Worm (Caenorhabditis elegans) whole organism, L3 larva: Measurements from ENCODE around the gene pax-3.

Experiments used
- R02D3.7 ChIP-seq: fragments of 150-350 bp; optimal IDR thresholded peaks from 2 replicates; lab custom pipeline; 2014; ENCODE audit warnings: missing biosample characterization, missing genetic modification characterization
- ZK546.5 ChIP-seq: sonication (generic microtip); optimal IDR thresholded peaks from 2 replicates; lab custom pipeline; 2017; ENCODE audit warnings: missing biosample characterization, missing genetic modification characterization
- aly-2 ChIP-seq: fragments of 150-350 bp; optimal IDR thresholded peaks from 2 replicates; lab custom pipeline; 2014; ENCODE audit warnings: missing biosample characterization, missing genetic modification characterization
- ama-1 ChIP-seq: fragments of 150-350 bp; optimal IDR thresholded peaks from 2 replicates; lab custom pipeline; 2018
- ceh-28 ChIP-seq: fragments of 150-350 bp; optimal IDR thresholded peaks from 2 replicates; lab custom pipeline; 2014; ENCODE audit warnings: missing biosample characterization, missing genetic modification reagents, missing genetic modification characterization
- elt-1 ChIP-seq: fragments of 150-350 bp; optimal IDR thresholded peaks from 2 replicates; lab custom pipeline; 2014; ENCODE audit warnings: missing biosample characterization, missing genetic modification characterization
- elt-2 ChIP-seq: sonication (generic microtip); optimal IDR thresholded peaks from 2 replicates; lab custom pipeline; 2016; ENCODE audit warnings: missing genetic modification reagents, mild to moderate bottlenecking, missing genetic modification characterization, missing compliant biosample characterization
- elt-3 ChIP-seq, 3 experiments: fragments of 150-350 bp in 1 of 3; sonication (generic microtip) in 2 of 3; optimal IDR thresholded peaks; 2 replicates in 2 of 3; 4 replicates in 1 of 3; lab custom pipeline; 2014 to 2017; ENCODE audit warnings: missing biosample characterization in 3 of 3, missing genetic modification characterization in 3 of 3
- eor-1 ChIP-seq, 2 experiments: fragments of 150-350 bp; optimal IDR thresholded peaks; 2 replicates each; lab custom pipeline; 2014 to 2018; ENCODE audit warnings: missing biosample characterization in 2 of 2, missing genetic modification characterization in 2 of 2
- fkh-10 ChIP-seq: sonication (generic microtip); optimal IDR thresholded peaks from 2 replicates; lab custom pipeline; 2017; ENCODE audit warnings: missing biosample characterization, missing genetic modification reagents, missing genetic modification characterization
- hmg-11 ChIP-seq: sonication (generic microtip); optimal IDR thresholded peaks from 2 replicates; lab custom pipeline; 2016; ENCODE audit warnings: missing genetic modification characterization, missing compliant biosample characterization
- jun-1 ChIP-seq: fragments of 150-350 bp; optimal IDR thresholded peaks from 2 replicates; lab custom pipeline; 2014; ENCODE audit warnings: missing biosample characterization, missing genetic modification reagents, missing genetic modification characterization
- lin-15B ChIP-seq: fragments of 150-350 bp; optimal IDR thresholded peaks from 2 replicates; lab custom pipeline; 2014; ENCODE audit warnings: missing biosample characterization, missing genetic modification characterization
- lsy-12 ChIP-seq: sonication (generic microtip); optimal IDR thresholded peaks from 2 replicates; lab custom pipeline; 2016; ENCODE audit warnings: mild to moderate bottlenecking, missing genetic modification characterization, missing compliant biosample characterization
- mdl-1 ChIP-seq: fragments of 150-350 bp; optimal IDR thresholded peaks from 2 replicates; lab custom pipeline; 2014; ENCODE audit warnings: missing biosample characterization, missing genetic modification characterization
- mml-1 ChIP-seq: fragments of 150-350 bp; sonication (generic microtip); optimal IDR thresholded peaks from 3 replicates; lab custom pipeline; 2014; ENCODE audit warnings: missing biosample characterization, missing genetic modification characterization
- nfya-1 ChIP-seq: sonication (generic microtip); optimal IDR thresholded peaks from 2 replicates; lab custom pipeline; 2017; ENCODE audit warnings: missing genetic modification characterization, mild to moderate bottlenecking, missing compliant biosample characterization, antibody characterized with exemption, moderate library complexity; ENCODE audit not compliant: insufficient read depth
- nhr-11 ChIP-seq: fragments of 150-350 bp; optimal IDR thresholded peaks from 2 replicates; lab custom pipeline; 2014; ENCODE audit warnings: missing biosample characterization, missing genetic modification characterization
- nhr-12 ChIP-seq: fragments of 150-350 bp; optimal IDR thresholded peaks from 2 replicates; lab custom pipeline; 2014; ENCODE audit warnings: missing biosample characterization, missing genetic modification characterization
- nhr-23 ChIP-seq: fragments of 150-350 bp; optimal IDR thresholded peaks from 2 replicates; lab custom pipeline; 2014; ENCODE audit warnings: missing biosample characterization, missing genetic modification reagents, missing genetic modification characterization
- nhr-25 ChIP-seq: sonication (generic microtip); optimal IDR thresholded peaks from 2 replicates; lab custom pipeline; 2017; ENCODE audit warnings: missing biosample characterization, missing genetic modification characterization
- nhr-28 ChIP-seq: fragments of 150-350 bp; optimal IDR thresholded peaks from 2 replicates; lab custom pipeline; 2014; ENCODE audit warnings: missing biosample characterization, missing genetic modification characterization
- nhr-43 ChIP-seq: sonication (generic microtip); optimal IDR thresholded peaks from 2 replicates; lab custom pipeline; 2016; ENCODE audit warnings: mild to moderate bottlenecking, missing genetic modification characterization, missing compliant biosample characterization; ENCODE audit not compliant: poor library complexity, severe bottlenecking
- nhr-67 ChIP-seq: fragments of 150-350 bp; optimal IDR thresholded peaks from 2 replicates; lab custom pipeline; 2014; ENCODE audit warnings: missing biosample characterization, missing genetic modification characterization
- nhr-77 ChIP-seq: fragments of 150-350 bp; optimal IDR thresholded peaks from 2 replicates; lab custom pipeline; 2014; ENCODE audit warnings: missing biosample characterization, missing genetic modification characterization
- pha-4 ChIP-seq: fragments of 150-350 bp; optimal IDR thresholded peaks from 2 replicates; lab custom pipeline; 2014; ENCODE audit warnings: missing biosample characterization, missing genetic modification reagents, missing genetic modification characterization
- pqm-1 ChIP-seq: fragments of 150-350 bp; optimal IDR thresholded peaks from 2 replicates; lab custom pipeline; 2017; ENCODE audit warnings: missing biosample characterization, missing genetic modification characterization, inconsistent platforms
- sea-2 ChIP-seq: fragments of 150-350 bp; sonication (generic microtip); optimal IDR thresholded peaks from 4 replicates; lab custom pipeline; 2014; ENCODE audit warnings: missing biosample characterization, missing genetic modification reagents, missing genetic modification characterization
- snpc-4 ChIP-seq: fragments of 150-350 bp; optimal IDR thresholded peaks from 2 replicates; lab custom pipeline; 2014; ENCODE audit warnings: missing biosample characterization, missing genetic modification characterization
- tbx-2 ChIP-seq: sonication (generic microtip); optimal IDR thresholded peaks from 2 replicates; lab custom pipeline; 2016; ENCODE audit warnings: mild to moderate bottlenecking, missing genetic modification characterization, missing compliant biosample characterization
- unc-62 ChIP-seq: fragments of 150-350 bp; sonication (generic microtip); optimal IDR thresholded peaks from 4 replicates; lab custom pipeline; 2014; ENCODE audit warnings: missing biosample characterization, missing genetic modification reagents, missing genetic modification characterization
- zag-1 ChIP-seq: fragments of 150-350 bp; optimal IDR thresholded peaks from 2 replicates; lab custom pipeline; 2014; ENCODE audit warnings: missing biosample characterization, missing genetic modification characterization
- ztf-11 ChIP-seq: fragments of 150-350 bp; optimal IDR thresholded peaks from 2 replicates; lab custom pipeline; 2014; ENCODE audit warnings: missing biosample characterization, missing genetic modification characterization
- ztf-4 ChIP-seq: fragments of 150-350 bp; optimal IDR thresholded peaks from 2 replicates; lab custom pipeline; 2014; ENCODE audit warnings: missing biosample characterization, missing genetic modification characterization

The pax-3 gene

ce11 chrII:10103212-10103611 lies 43.2 kb upstream of the pax-3 start:
- TF ChIP-seq pha-4 (tag; lab: Kevin White, UChicago), result no peak

ce11 chrII:10105604-10106003 lies 40.8 kb upstream of the pax-3 start, which contains the start of gene ZK945.4:
ZK945.4 (minus strand) TSS chrII:10105704.
- TF ChIP-seq jun-1 (tag; lab: Kevin White, UChicago) (no peak), mml-1 (tag; lab: Kevin White, UChicago) (no peak), ama-1 (no peak)
- TF ChIP-seq, all 47 proteins: peak for 0

DNA sequence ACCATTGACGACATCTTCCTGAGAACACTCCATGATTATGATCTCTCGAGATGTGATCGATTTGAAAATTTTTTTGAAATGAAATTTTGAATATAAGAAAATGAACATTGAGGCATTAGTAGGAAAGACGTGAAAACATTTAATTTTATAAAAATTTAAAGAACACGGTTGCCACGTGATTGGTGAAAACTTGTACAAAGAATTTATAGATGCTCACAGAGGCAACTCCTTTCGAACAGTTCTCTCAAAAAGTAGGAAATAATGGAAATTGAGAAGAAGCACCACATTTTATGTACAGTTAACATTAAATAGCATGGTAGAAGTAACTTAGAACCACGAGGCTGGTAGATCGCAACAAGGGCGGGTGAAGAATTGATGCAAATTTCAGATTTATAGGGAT lies 39.5 kb upstream of the pax-3 start, which contains the start of gene ZK945.6:
Gene ZK945.6 (minus strand): TSS at position 101 of the 400 bp plus-strand sequence.
- no peak for TF ChIP-seq nhr-43
- no peak for TF ChIP-seq zag-1 (tag; lab: Kevin White, UChicago)
- TF ChIP-seq mdl-1 (tag; lab: Kevin White, UChicago), result no peak
- no peak for TF ChIP-seq mml-1 (tag; lab: Kevin White, UChicago)
- TF ChIP-seq ZK546.5, result no peak

ce11 chrII:10108377-10108776 lies 38.0 kb upstream of the pax-3 start, which contains the start of the genes ZK945.7 and ZK945.8:
ZK945.7 (minus strand) TSS chrII:10108477.
ZK945.8 (plus strand) TSS chrII:10108651.
- TF ChIP-seq ama-1 (no peak), nhr-28 (tag; lab: Kevin White, UChicago) (no peak), ztf-4 (tag; lab: Kevin White, UChicago) (no peak), mml-1 (tag; lab: Kevin White, UChicago) (no peak)
- TF ChIP-seq, all 47 proteins: peak for 0

ce11 chrII:10116690-10117089 lies 29.7 kb upstream of the pax-3 start:
- TF ChIP-seq ceh-28 (tag; lab: Kevin White, UChicago), result no peak
- TF ChIP-seq snpc-4 (tag; lab: Kevin White, UChicago), result no peak
- no peak for TF ChIP-seq nhr-67 (tag; lab: Kevin White, UChicago)
- TF ChIP-seq R02D3.7 (tag; lab: Kevin White, UChicago), result no peak
- no peak for TF ChIP-seq fkh-10
- TF ChIP-seq elt-2, result no peak
- TF ChIP-seq nhr-11 (tag; lab: Kevin White, UChicago), result no peak
- no peak for TF ChIP-seq lin-15B (tag; lab: Kevin White, UChicago)
- TF ChIP-seq eor-1 (tag; optimal IDR thresholded peaks at IDR 0.05; lab: Kevin White, UChicago), result no peak
- TF ChIP-seq tbx-2 (tag; lab: Kevin White, UChicago), result no peak
- TF ChIP-seq lsy-12, result no peak
- TF ChIP-seq nhr-77 (tag; lab: Kevin White, UChicago), result no peak
- no peak for TF ChIP-seq ztf-11
- TF ChIP-seq mdl-1 (tag; lab: Kevin White, UChicago), result no peak
- TF ChIP-seq ztf-4 (tag; lab: Kevin White, UChicago), result no peak
- no peak for TF ChIP-seq jun-1 (tag; lab: Kevin White, UChicago)
- TF ChIP-seq sea-2 (GFP tag; lab: Kevin White, UChicago), result no peak
- TF ChIP-seq hmg-11, result no peak
- no peak for TF ChIP-seq elt-3 (tag; optimal IDR thresholded peaks at IDR 0.05; lab: Kevin White, UChicago)
- TF ChIP-seq nhr-43, result no peak

DNA sequence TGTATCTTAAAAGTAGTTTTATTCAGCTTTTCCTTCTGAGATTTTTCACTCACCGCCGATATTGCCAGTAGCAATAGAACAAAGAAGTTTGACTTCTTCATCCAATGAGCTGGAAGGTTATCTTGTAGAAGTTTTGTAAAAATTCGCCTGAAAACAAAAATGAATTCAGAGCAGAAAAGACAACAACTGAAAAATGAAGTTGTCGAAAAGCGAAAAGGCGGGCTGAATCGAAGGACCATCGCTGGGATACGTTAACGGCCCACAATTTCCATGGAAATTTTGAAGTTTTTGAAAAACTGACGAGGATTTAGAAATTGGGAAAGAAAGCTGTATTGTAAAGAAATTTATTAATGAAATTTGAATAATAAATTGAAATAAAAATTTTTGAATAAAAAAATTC lies 24.6 kb upstream of the pax-3 start, which contains the start of gene lov-1:
Gene lov-1 (minus strand): TSS at position 101 of the 400 bp plus-strand sequence.
- TF ChIP-seq nfya-1 (tag; lab: Kevin White, UChicago) (no peak), nhr-23 (no peak), aly-2 (tag; lab: Kevin White, UChicago) (no peak), elt-1 (tag; lab: Kevin White, UChicago) (no peak), snpc-4 (tag; lab: Kevin White, UChicago) (no peak), eor-1 (tag; optimal IDR thresholded peaks at IDR 0.05; lab: Kevin White, UChicago) (no peak), nhr-67 (tag; lab: Kevin White, UChicago) (no peak), nhr-12 (tag; lab: Kevin White, UChicago) (no peak), zag-1 (tag; lab: Kevin White, UChicago) (no peak), pqm-1 (tag; lab: Kevin White, UChicago) (no peak), ZK546.5 (no peak), unc-62 (GFP tag; lab: Kevin White, UChicago) (no peak), nhr-25 (tag; lab: Kevin White, UChicago) (no peak)
